Worm (Caenorhabditis elegans) whole organism, L4/young adult: Measurements from ENCODE around the gene Y67H2A.2.

ENCODE experiments used
- W03F9.2 ChIP-seq: fragments of 150-350 bp; optimal IDR thresholded peaks from 2 replicates; lab custom pipeline; 2014; ENCODE audit warnings: missing biosample characterization, missing genetic modification characterization
- him-1 ChIP-seq: sonication (generic microtip); optimal IDR thresholded peaks from 2 replicates; lab custom pipeline; 2016; ENCODE audit warnings: missing genotype, missing genetic modification reagents, missing genetic modification characterization, missing compliant biosample characterization

- no peak for TF ChIP-seq him-1
- no peak for TF ChIP-seq W03F9.2 (tag; lab: Kevin White, UChicago)
These were observed 43.8 kb downstream of the Y67H2A.2 start, which contains the start of gene ttr-45 for ce11 chrIV:13253841-13254240.
